Fruit fly (Drosophila melanogaster) whole organism, adult: ENCODE results near the gene CG2104.
A peak's percentile ranks its signal among the peaks of the same experiment; 100 is the strongest.

Experiments used
- CG12768 ChIP-seq: fragments of 200-800 bp; sonication (Bioruptor generic); optimal IDR thresholded peaks from 2 replicates; lab custom pipeline; 2017; ENCODE audit warnings: missing biosample characterization, missing genetic modification characterization, mild to moderate bottlenecking, moderate library complexity, missing genetic modification reagents
- CG14711 ChIP-seq: fragments of 200-800 bp; sonication (Bioruptor generic); optimal IDR thresholded peaks from 2 replicates; lab custom pipeline; 2018; ENCODE audit warnings: missing biosample characterization, mild to moderate bottlenecking, missing genetic modification characterization, moderate library complexity
- Crg-1 ChIP-seq: fragments of 200-800 bp; sonication (Bioruptor generic); optimal IDR thresholded peaks from 2 replicates; lab custom pipeline; 2016; ENCODE audit warnings: missing biosample characterization, missing genetic modification characterization
- Hr96 ChIP-seq: fragments of 200-800 bp; sonication (Bioruptor generic); optimal IDR thresholded peaks from 2 replicates; lab custom pipeline; 2016; ENCODE audit warnings: missing biosample characterization, missing genetic modification characterization
- bab1 ChIP-seq: fragments of 200-800 bp; sonication (Bioruptor generic); optimal IDR thresholded peaks from 3 replicates; lab custom pipeline; 2019; ENCODE audit warnings: missing biosample characterization, mild to moderate bottlenecking, missing genetic modification characterization, moderate library complexity
- kay ChIP-seq: fragments of 200-800 bp; sonication (Bioruptor generic); peaks from one replicate; lab custom pipeline; 2016; ENCODE audit warnings: missing biosample characterization, missing genetic modification characterization, borderline replicate concordance
- pad ChIP-seq: fragments of 200-800 bp; sonication (Bioruptor generic); optimal IDR thresholded peaks from 3 replicates; lab custom pipeline; 2017; ENCODE audit warnings: missing biosample characterization, missing genetic modification characterization, mild to moderate bottlenecking, moderate library complexity, missing genetic modification reagents

DNA sequence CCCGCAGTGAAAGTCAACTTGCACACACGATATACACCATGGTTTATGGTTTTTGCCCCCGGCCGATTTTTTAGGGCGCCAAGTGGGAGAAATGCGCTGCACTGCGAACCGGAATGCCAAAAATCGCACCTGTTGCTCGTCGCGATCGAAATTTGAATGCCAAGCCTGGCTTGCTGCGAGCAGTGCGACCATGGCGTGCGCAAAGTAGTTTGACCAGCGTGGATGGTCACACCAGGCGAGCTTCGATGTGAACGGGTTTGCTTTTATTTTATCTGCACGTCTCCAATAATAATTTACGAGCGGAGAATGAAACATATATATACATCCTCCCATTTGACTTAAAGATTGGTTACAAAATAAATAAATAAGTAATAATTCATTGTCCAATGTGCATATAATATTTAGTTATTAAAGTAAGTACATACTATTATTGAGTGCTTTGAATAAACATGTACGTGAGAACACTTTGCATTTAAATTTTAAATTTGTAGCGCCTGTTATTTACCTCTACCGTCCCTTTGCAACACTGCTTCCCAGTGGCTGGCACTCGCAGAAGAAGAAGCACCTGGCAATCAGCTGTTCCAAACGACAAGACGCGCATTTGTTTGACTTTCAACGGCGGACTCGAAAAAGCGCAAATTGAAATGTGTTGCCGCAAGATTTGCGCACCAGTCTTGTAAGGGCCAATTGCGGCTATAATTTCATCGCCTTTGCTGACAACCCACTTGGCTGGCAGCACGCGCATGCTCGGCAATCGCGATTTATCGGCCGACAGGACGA, 7.6 kb downstream of the CG2104 start, which contains the start of the genes Rab23 and plx:
- TF ChIP-seq CG12768 (GFP tag; lab: Kevin White, UChicago) (no peak), Crg-1 (peak; percentile 56), CG14711 (tag; lab: Kevin White, UChicago) (no peak), pad (peak; percentile 31), kay (peak; percentile 11), Hr96 (GFP tag; lab: Kevin White, UChicago) (peak; percentile 9), bab1 (GFP tag; lab: Kevin White, UChicago) (peak; percentile 59)
